Worm (Caenorhabditis elegans) whole organism, midembryonic: ENCODE measurements around the gene des-2.

ENCODE experiments used
- T22C8.4 ChIP-seq: fragments of 200-800 bp; sonication (Bioruptor generic); IDR thresholded peaks from 2 replicates; pipeline ENCODE4 v1.3.6; 2022; ENCODE audit warnings: missing genetic modification characterization, missing compliant biosample characterization
- cog-1 ChIP-seq: sonication (generic microtip); optimal IDR thresholded peaks from 2 replicates; lab custom pipeline; 2016; ENCODE audit warnings: missing genetic modification characterization, missing compliant biosample characterization
- flt-1 ChIP-seq: fragments of 200-800 bp; sonication (Bioruptor generic); IDR thresholded peaks from 2 replicates; pipeline ENCODE4 v1.3.6; 2022; ENCODE audit warnings: missing genetic modification characterization, missing compliant biosample characterization
- med-1 ChIP-seq: sonication (generic microtip); optimal IDR thresholded peaks from 2 replicates; lab custom pipeline; 2017; ENCODE audit warnings: missing genetic modification characterization, mild to moderate bottlenecking, missing compliant biosample characterization, antibody characterized with exemption, missing genetic modification reagents; ENCODE audit not compliant: insufficient read depth
- ref-1 ChIP-seq: fragments of 200-800 bp; sonication (Bioruptor generic); conservative IDR thresholded peaks from 2 replicates; pipeline ENCODE4 v1.3.6; 2022; ENCODE audit warnings: missing genetic modification reagents, missing genetic modification characterization, missing compliant biosample characterization
- tab-1 ChIP-seq: fragments of 200-800 bp; sonication (Bioruptor generic); IDR thresholded peaks from 2 replicates; pipeline ENCODE4 v1.3.6; 2022; ENCODE audit warnings: missing genetic modification characterization, missing compliant biosample characterization
- ztf-29 ChIP-seq: fragments of 200-800 bp; sonication (Bioruptor generic); IDR thresholded peaks from 2 replicates; pipeline ENCODE4 v1.3.6; 2022; ENCODE audit warnings: missing genetic modification reagents, missing genetic modification characterization, missing compliant biosample characterization

ce11 chrV:11446297-11446696 lies 24.8 kb upstream of the des-2 start, which contains the start of gene mig-17:
- no peak for TF ChIP-seq cog-1
- no peak for TF ChIP-seq flt-1 (GFP tag; lab: Robert Waterston, UW)
- TF ChIP-seq tab-1 (GFP tag; lab: Robert Waterston, UW) = no peak
- TF ChIP-seq ref-1 (GFP tag; lab: Robert Waterston, UW) = no peak
- TF ChIP-seq med-1 = no peak
- TF ChIP-seq T22C8.4 (GFP tag; lab: Robert Waterston, UW) = no peak
- TF ChIP-seq ztf-29 (GFP tag; lab: Robert Waterston, UW) = no peak
